Fruit fly (Drosophila melanogaster) whole organism, prepupa: ENCODE data around the gene CG7320.

Experiments used
- CG10631 ChIP-seq: fragments of 200-800 bp; sonication (Bioruptor generic); optimal IDR thresholded peaks from 2 replicates; lab custom pipeline; 2016; ENCODE audit warnings: missing biosample characterization, missing genetic modification characterization
- CG11294 ChIP-seq: fragments of 200-800 bp; sonication (Bioruptor generic); IDR thresholded peaks from 2 replicates; pipeline ENCODE4 v1.3.6; 2022; ENCODE audit warnings: missing biosample characterization, missing genetic modification characterization
- CG11762 ChIP-seq: fragments of 200-800 bp; sonication (Bioruptor generic); optimal IDR thresholded peaks from 3 replicates; lab custom pipeline; 2016; ENCODE audit warnings: missing biosample characterization, missing genetic modification characterization; ENCODE audit not compliant: insufficient read depth
- CG11902 ChIP-seq: fragments of 200-800 bp; sonication (Bioruptor generic); optimal IDR thresholded peaks from 3 replicates; lab custom pipeline; 2016; ENCODE audit warnings: missing biosample characterization, missing genetic modification characterization
- CG15336 ChIP-seq: fragments of 200-800 bp; sonication (Bioruptor generic); IDR thresholded peaks from 2 replicates; pipeline ENCODE4 v1.3.6; 2022; ENCODE audit warnings: missing biosample characterization, missing genetic modification characterization
- CG1621 ChIP-seq: fragments of 200-800 bp; sonication (Bioruptor generic); optimal IDR thresholded peaks from 3 replicates; lab custom pipeline; 2018; ENCODE audit warnings: missing biosample characterization, mild to moderate bottlenecking, missing genetic modification characterization
- CG16779 ChIP-seq: fragments of 200-800 bp; sonication (Bioruptor generic); optimal IDR thresholded peaks from 3 replicates; lab custom pipeline; 2017; ENCODE audit warnings: missing biosample characterization, mild to moderate bottlenecking, missing genetic modification characterization
- CG31627 ChIP-seq: fragments of 200-800 bp; sonication (Bioruptor generic); optimal IDR thresholded peaks from 3 replicates; lab custom pipeline; 2016; ENCODE audit warnings: missing biosample characterization, missing genetic modification characterization
- CG34406 ChIP-seq: fragments of 200-800 bp; sonication (Bioruptor generic); optimal IDR thresholded peaks from 3 replicates; lab custom pipeline; 2016; ENCODE audit warnings: missing biosample characterization, missing genetic modification characterization
- CG3919 ChIP-seq: fragments of 200-800 bp; sonication (Bioruptor generic); optimal IDR thresholded peaks from 3 replicates; lab custom pipeline; 2016; ENCODE audit warnings: missing biosample characterization, missing genetic modification characterization
- CG4318 ChIP-seq: fragments of 200-800 bp; sonication (Bioruptor generic); optimal IDR thresholded peaks from 3 replicates; lab custom pipeline; 2017; ENCODE audit warnings: missing biosample characterization, mild to moderate bottlenecking, missing genetic modification characterization
- CG6163 ChIP-seq: fragments of 200-800 bp; sonication (Bioruptor generic); IDR thresholded peaks from 3 replicates; pipeline ENCODE4 v1.3.6; 2022; ENCODE audit warnings: missing biosample characterization, missing genetic modification characterization
- CG6276 ChIP-seq: fragments of 200-800 bp; sonication (Bioruptor generic); optimal IDR thresholded peaks from 2 replicates; lab custom pipeline; 2017; ENCODE audit warnings: missing biosample characterization, mild to moderate bottlenecking, missing genetic modification characterization
- CG6792 ChIP-seq: fragments of 200-800 bp; sonication (Bioruptor generic); optimal IDR thresholded peaks from 3 replicates; lab custom pipeline; 2016; ENCODE audit warnings: missing biosample characterization, missing genetic modification characterization
- CG8119 ChIP-seq: fragments of 200-800 bp; sonication (Bioruptor generic); IDR thresholded peaks from 3 replicates; pipeline ENCODE4 v1.3.6; 2022; ENCODE audit warnings: missing biosample characterization, missing genetic modification characterization
- CG8319 ChIP-seq: fragments of 200-800 bp; sonication (Bioruptor generic); optimal IDR thresholded peaks from 3 replicates; lab custom pipeline; 2016; ENCODE audit warnings: missing biosample characterization, missing genetic modification characterization
- CG8632 ChIP-seq: fragments of 200-800 bp; sonication (Bioruptor generic); optimal IDR thresholded peaks from 3 replicates; lab custom pipeline; 2016; ENCODE audit warnings: missing biosample characterization, missing genetic modification characterization
- Eip75B ChIP-seq: fragments of 200-800 bp; sonication (Bioruptor generic); optimal IDR thresholded peaks from 3 replicates; lab custom pipeline; 2016; ENCODE audit warnings: missing biosample characterization, missing genetic modification characterization
- Eip78C ChIP-seq: fragments of 200-800 bp; sonication (Bioruptor generic); peaks from one replicate; lab custom pipeline; 2016; ENCODE audit warnings: missing biosample characterization, missing genetic modification characterization
- Eip93F ChIP-seq: fragments of 200-800 bp; sonication (Bioruptor generic); optimal IDR thresholded peaks from 2 replicates; lab custom pipeline; 2016; ENCODE audit warnings: missing biosample characterization, mild to moderate bottlenecking, missing genetic modification characterization
- Ets21C ChIP-seq: fragments of 200-800 bp; sonication (Bioruptor generic); optimal IDR thresholded peaks from 3 replicates; lab custom pipeline; 2016; ENCODE audit warnings: missing biosample characterization, missing genetic modification characterization
- Ets96B ChIP-seq: fragments of 200-800 bp; optimal IDR thresholded peaks from 2 replicates; lab custom pipeline; 2019; ENCODE audit warnings: missing biosample characterization, mild to moderate bottlenecking, missing genetic modification characterization, moderate library complexity
- Hr38 ChIP-seq: sonication (Bioruptor generic); optimal IDR thresholded peaks from 2 replicates; lab custom pipeline; 2016; ENCODE audit warnings: missing biosample characterization, missing genetic modification characterization
- Hr39 ChIP-seq: fragments of 200-800 bp; sonication (Bioruptor generic); optimal IDR thresholded peaks from 2 replicates; lab custom pipeline; 2016; ENCODE audit warnings: missing biosample characterization, missing genetic modification characterization
- Hr4 ChIP-seq: fragments of 200-800 bp; sonication (Bioruptor generic); optimal IDR thresholded peaks from 3 replicates; lab custom pipeline; 2016; ENCODE audit warnings: missing biosample characterization, missing genetic modification characterization
- Lpt ChIP-seq: fragments of 200-800 bp; sonication (Bioruptor generic); optimal IDR thresholded peaks from 3 replicates; lab custom pipeline; 2016; ENCODE audit warnings: missing biosample characterization, missing genetic modification characterization
- Met ChIP-seq: fragments of 200-800 bp; sonication (Bioruptor generic); optimal IDR thresholded peaks from 3 replicates; lab custom pipeline; 2016; ENCODE audit warnings: missing biosample characterization, missing genetic modification characterization
- OdsH ChIP-seq: fragments of 200-800 bp; sonication (Bioruptor generic); optimal IDR thresholded peaks from 3 replicates; lab custom pipeline; 2016; ENCODE audit warnings: missing biosample characterization, missing genetic modification characterization
- Sox102F ChIP-seq: fragments of 200-800 bp; sonication (Bioruptor generic); optimal IDR thresholded peaks from 2 replicates; lab custom pipeline; 2016; ENCODE audit warnings: missing biosample characterization, mild to moderate bottlenecking, missing genetic modification characterization
- Sox14 ChIP-seq: fragments of 200-800 bp; sonication (Bioruptor generic); optimal IDR thresholded peaks from 3 replicates; lab custom pipeline; 2016; ENCODE audit warnings: missing biosample characterization, missing genetic modification characterization
- Sox15 ChIP-seq: fragments of 200-800 bp; sonication (Bioruptor generic); optimal IDR thresholded peaks from 3 replicates; lab custom pipeline; 2016; ENCODE audit warnings: missing biosample characterization, missing genetic modification characterization
- acj6 ChIP-seq: fragments of 200-800 bp; sonication (Bioruptor generic); optimal IDR thresholded peaks from 3 replicates; lab custom pipeline; 2016; ENCODE audit warnings: missing biosample characterization, missing genetic modification characterization
- cyc ChIP-seq: fragments of 200-800 bp; sonication (Bioruptor generic); optimal IDR thresholded peaks from 3 replicates; lab custom pipeline; 2016; ENCODE audit warnings: missing biosample characterization, missing genetic modification characterization
- dsx ChIP-seq: fragments of 200-800 bp; optimal IDR thresholded peaks from 3 replicates; lab custom pipeline; 2019; ENCODE audit warnings: missing biosample characterization, mild to moderate bottlenecking, missing genetic modification characterization, moderate library complexity; ENCODE audit not compliant: poor library complexity, severe bottlenecking
- eg ChIP-seq: fragments of 200-800 bp; sonication (Bioruptor generic); IDR thresholded peaks from 3 replicates; pipeline ENCODE4 v1.3.6; 2022; ENCODE audit warnings: missing biosample characterization, missing genetic modification characterization
- esn ChIP-seq: fragments of 200-800 bp; sonication (Bioruptor generic); optimal IDR thresholded peaks from 2 replicates; lab custom pipeline; 2016; ENCODE audit warnings: missing biosample characterization, mild to moderate bottlenecking, missing genetic modification characterization, moderate library complexity
- fd59A ChIP-seq: fragments of 200-800 bp; sonication (Bioruptor generic); optimal IDR thresholded peaks from 2 replicates; lab custom pipeline; 2017; ENCODE audit warnings: missing biosample characterization, mild to moderate bottlenecking, missing genetic modification characterization, missing genetic modification reagents
- fd85E ChIP-seq: fragments of 200-800 bp; sonication (Bioruptor generic); optimal IDR thresholded peaks from 3 replicates; lab custom pipeline; 2016; ENCODE audit warnings: missing biosample characterization, missing genetic modification characterization
- fkh ChIP-seq: fragments of 200-800 bp; sonication (Bioruptor generic); optimal IDR thresholded peaks from 3 replicates; lab custom pipeline; 2017; ENCODE audit warnings: missing biosample characterization, mild to moderate bottlenecking, missing genetic modification characterization, moderate library complexity
- lz ChIP-seq: fragments of 200-800 bp; sonication (Bioruptor generic); optimal IDR thresholded peaks from 3 replicates; lab custom pipeline; 2016; ENCODE audit warnings: missing biosample characterization, missing genetic modification characterization
- salr ChIP-seq, 2 experiments: fragments of 200-800 bp; sonication (Bioruptor generic); optimal IDR thresholded peaks; 3 replicates each; lab custom pipeline; 2016 to 2018; ENCODE audit warnings: missing biosample characterization in 2 of 2, missing genetic modification characterization in 2 of 2, mild to moderate bottlenecking in 1 of 2
- ss ChIP-seq, 2 experiments: fragments of 200-800 bp; sonication (Bioruptor generic); optimal IDR thresholded peaks; 2 replicates in 1 of 2; 3 replicates in 1 of 2; lab custom pipeline; 2017 to 2018; ENCODE audit warnings: mild to moderate bottlenecking in 2 of 2, missing biosample characterization in 2 of 2, missing genetic modification characterization in 2 of 2, moderate library complexity in 1 of 2
- svp ChIP-seq: fragments of 200-800 bp; sonication (Bioruptor generic); peaks from one replicate; lab custom pipeline; 2016; ENCODE audit warnings: missing biosample characterization, missing genetic modification characterization
- topi ChIP-seq: fragments of 200-800 bp; sonication (Bioruptor generic); optimal IDR thresholded peaks from 3 replicates; lab custom pipeline; 2016; ENCODE audit warnings: missing biosample characterization, missing genetic modification characterization
- vri ChIP-seq: fragments of 200-800 bp; sonication (Bioruptor generic); optimal IDR thresholded peaks from 3 replicates; lab custom pipeline; 2016; ENCODE audit warnings: missing biosample characterization, mild to moderate bottlenecking, missing genetic modification characterization

Gene CG7320

dm6 chr3L:18204366-18204765 is 3.1 kb downstream of the CG7320 start:
- peak; percentile 22; the same call in 1 of the 3 replicates for TF ChIP-seq CG6163 (GFP tag; lab: Robert Waterston, UW)
- TF ChIP-seq ss (GFP tag; optimal IDR thresholded peaks at IDR 0.05; lab: Kevin White, UChicago): peak; percentile 16 to 42
- TF ChIP-seq CG16779 (tag; lab: Kevin White, UChicago): no peak
- TF ChIP-seq, all 60 proteins: peak for 2

dm6 chr3L:18205516-18205915 is 4.2 kb downstream of the CG7320 start:
- no peak for TF ChIP-seq Sox14
- no peak for TF ChIP-seq CG34406 (GFP tag; lab: Kevin White, UChicago)
- TF ChIP-seq CG11762 (GFP tag; lab: Kevin White, UChicago): no peak
- no peak for TF ChIP-seq Eip93F (GFP tag; lab: Kevin White, UChicago)
- no peak for TF ChIP-seq topi (GFP tag; lab: Kevin White, UChicago)
- no peak for TF ChIP-seq svp (GFP tag; lab: Kevin White, UChicago)
- TF ChIP-seq Hr4 (GFP tag; lab: Kevin White, UChicago): no peak
- TF ChIP-seq dsx (GFP tag; lab: Kevin White, UChicago): no peak

- TF ChIP-seq CG11762 (GFP tag; lab: Kevin White, UChicago): peak; percentile 73
- TF ChIP-seq eg (GFP tag; lab: Robert Waterston, UW): peak; percentile 89
- peak; percentile 90 for TF ChIP-seq esn
- TF ChIP-seq CG4318: peak; percentile 37
- peak; percentile 86 for TF ChIP-seq topi (GFP tag; lab: Kevin White, UChicago)
- peak; percentile 68 for TF ChIP-seq CG6276 (GFP tag; lab: Kevin White, UChicago)
- peak; percentile 60 for TF ChIP-seq CG8319 (GFP tag; lab: Kevin White, UChicago)
- peak; percentile 75 for TF ChIP-seq CG34406 (GFP tag; lab: Kevin White, UChicago)
- TF ChIP-seq CG8119 (GFP tag; lab: Robert Waterston, UW): peak; percentile 94
- peak; percentile 67 for TF ChIP-seq Eip93F (GFP tag; lab: Kevin White, UChicago)
- TF ChIP-seq CG16779 (tag; lab: Kevin White, UChicago): peak; percentile 49
- no peak for TF ChIP-seq fd85E (GFP tag; lab: Kevin White, UChicago)
- TF ChIP-seq Sox14: peak; percentile 74
- peak; percentile 12 to 46 for TF ChIP-seq ss (GFP tag; optimal IDR thresholded peaks at IDR 0.05; lab: Kevin White, UChicago)
- peak; percentile 94 for TF ChIP-seq CG15336 (GFP tag; lab: Robert Waterston, UW)
- TF ChIP-seq CG6792: peak; percentile 89
- TF ChIP-seq CG8632 (GFP tag; lab: Kevin White, UChicago): peak; percentile 70
- TF ChIP-seq Eip75B (GFP tag; lab: Kevin White, UChicago): peak; percentile 85
- TF ChIP-seq CG10631 (GFP tag; lab: Kevin White, UChicago): peak; percentile 84
- TF ChIP-seq Met (GFP tag; lab: Kevin White, UChicago): peak; percentile 87
- peak; percentile 72 for TF ChIP-seq OdsH (GFP tag; lab: Kevin White, UChicago)
- TF ChIP-seq svp (GFP tag; lab: Kevin White, UChicago): peak; percentile 94
- peak; percentile 77 for TF ChIP-seq acj6 (GFP tag; lab: Kevin White, UChicago)
- TF ChIP-seq Ets96B (tag; lab: Kevin White, UChicago): peak; percentile 56
- peak; percentile 49 for TF ChIP-seq fd59A (GFP tag; lab: Kevin White, UChicago)
- peak; percentile 73 for TF ChIP-seq CG31627 (GFP tag; lab: Kevin White, UChicago)
- TF ChIP-seq CG3919 (GFP tag; lab: Kevin White, UChicago): peak; percentile 77
- TF ChIP-seq Hr4 (GFP tag; lab: Kevin White, UChicago): peak; percentile 80
- peak; percentile 54 for TF ChIP-seq CG1621 (tag; lab: Kevin White, UChicago)
- peak; percentile 70 for TF ChIP-seq CG11902 (GFP tag; lab: Kevin White, UChicago)
- no peak for TF ChIP-seq Hr38 (GFP tag; lab: Kevin White, UChicago)
- peak; percentile 78 for TF ChIP-seq cyc (GFP tag; lab: Kevin White, UChicago)
- TF ChIP-seq Sox15: peak; percentile 47
- TF ChIP-seq CG6163 (GFP tag; lab: Robert Waterston, UW): peak; percentile 93
- peak; percentile 64 for TF ChIP-seq vri (GFP tag; lab: Kevin White, UChicago)
- TF ChIP-seq CG11294 (GFP tag; lab: Robert Waterston, UW): peak; percentile 81
- TF ChIP-seq fkh (GFP tag; lab: Kevin White, UChicago): no peak
- TF ChIP-seq Sox102F (GFP tag; lab: Kevin White, UChicago): peak; percentile 87
- peak; percentile 67 for TF ChIP-seq Ets21C
- TF ChIP-seq dsx (GFP tag; lab: Kevin White, UChicago): peak; percentile 49
- peak; percentile 96 for TF ChIP-seq Eip78C
- TF ChIP-seq lz (GFP tag; lab: Kevin White, UChicago): peak; percentile 87
- TF ChIP-seq Hr39 (GFP tag; lab: Kevin White, UChicago): peak; percentile 74
- TF ChIP-seq Lpt (GFP tag; lab: Kevin White, UChicago): peak; percentile 63
- TF ChIP-seq salr (GFP tag; optimal IDR thresholded peaks at IDR 0.05; lab: Kevin White, UChicago): peak; percentile 12 to 71
Measured at dm6 chr3L:18212237-18212653, 11.0 kb downstream of the CG7320 start.
